Fruit fly (Drosophila melanogaster): ENCODE results near the gene CG14323.

The CG14323 gene

dm6 chr3R:17655040-17655439, 33.1 kb upstream of the CG14323 start:
- TF ChIP-seq CG6254 (GFP tag; optimal IDR thresholded peaks at IDR 0.05), result peak; percentile 58
- TF ChIP-seq ci (GFP tag; IDR thresholded peaks at IDR 0.05), result peak; percentile 89
- TF ChIP-seq ac (GFP tag; optimal IDR thresholded peaks at IDR 0.05), result peak; percentile 60
- no peak for TF ChIP-seq sna (GFP tag; IDR thresholded peaks at IDR 0.05; ENCODE audit: partially characterized antibody)
- TF ChIP-seq CG2875 (GFP tag; optimal IDR thresholded peaks at IDR 0.05), result peak; percentile 50
- TF ChIP-seq Spps (tag; optimal IDR thresholded peaks at IDR 0.05), result peak; percentile 24
- TF ChIP-seq Lhr (GFP tag; optimal IDR thresholded peaks at IDR 0.05), result peak; percentile 20
- no peak for TF ChIP-seq Tbp (GFP tag; optimal IDR thresholded peaks at IDR 0.05)
- TF ChIP-seq HLH4C (GFP tag; IDR thresholded peaks at IDR 0.05; ENCODE audit: partially characterized antibody), result no peak
- peak; percentile 21 for TF ChIP-seq CG12744 (GFP tag; optimal IDR thresholded peaks at IDR 0.05)
- TF ChIP-seq vnd (GFP tag; IDR thresholded peaks at IDR 0.05; ENCODE audit: partially characterized antibody), result no peak
- TF ChIP-seq CG11560 (tag; IDR thresholded peaks at IDR 0.05), result no peak
- peak; percentile 65 for TF ChIP-seq CG12219 (GFP tag; optimal IDR thresholded peaks at IDR 0.05)
- TF ChIP-seq CG10431 (GFP tag; optimal IDR thresholded peaks at IDR 0.05), result peak; percentile 27
- TF ChIP-seq jing (GFP tag; optimal IDR thresholded peaks at IDR 0.05), result no peak
- 0 out of 2 replicates have a peak, but pooled peaks have one; percentile 21 for TF ChIP-seq ap (GFP tag; IDR thresholded peaks at IDR 0.05)
- no peak for TF ChIP-seq wor (GFP tag; IDR thresholded peaks at IDR 0.05)
- TF ChIP-seq HmgD (GFP tag; optimal IDR thresholded peaks at IDR 0.05), result no peak
- peak; percentile 48 for TF ChIP-seq cg (GFP tag; optimal IDR thresholded peaks at IDR 0.05)
- peak; percentile 31 for TF ChIP-seq fd64A (GFP tag; optimal IDR thresholded peaks at IDR 0.05)
- 0 out of 2 replicates have a peak, but pooled peaks have one; percentile 21 for TF ChIP-seq CG5953 (GFP tag; IDR thresholded peaks at IDR 0.05)
- no peak for TF ChIP-seq dysf (GFP tag; IDR thresholded peaks at IDR 0.05)
- TF ChIP-seq pros (GFP tag; optimal IDR thresholded peaks at IDR 0.05), result no peak
- no peak for TF ChIP-seq kah (GFP tag; optimal IDR thresholded peaks at IDR 0.05)
- TF ChIP-seq ranshi (GFP tag; IDR thresholded peaks at IDR 0.05), result peak; percentile 16; the same call in 1 of the 2 replicates
- TF ChIP-seq wek (GFP tag; optimal IDR thresholded peaks at IDR 0.05), result peak; percentile 65
- TF ChIP-seq CG17568 (GFP tag; optimal IDR thresholded peaks at IDR 0.05), result peak; percentile 67
- no peak for TF ChIP-seq Sry-δ (GFP tag; optimal IDR thresholded peaks at IDR 0.05)
- no peak for TF ChIP-seq vfl (GFP tag; optimal IDR thresholded peaks at IDR 0.05)
- peak; percentile 4 for TF ChIP-seq Fer3 (tag; optimal IDR thresholded peaks at IDR 0.05)
- no peak for TF ChIP-seq CG18011 (GFP tag; optimal IDR thresholded peaks at IDR 0.05)
- TF ChIP-seq CG17385 (GFP tag; optimal IDR thresholded peaks at IDR 0.05), result peak; percentile 57
- TF ChIP-seq aop (GFP tag; IDR thresholded peaks at IDR 0.05), result no peak
- no peak for TF ChIP-seq ase (GFP tag; IDR thresholded peaks at IDR 0.05)
- TF ChIP-seq onecut (GFP tag; IDR thresholded peaks at IDR 0.05), result peak; percentile 44
- no peak for TF ChIP-seq ro (GFP tag; IDR thresholded peaks at IDR 0.05)
- TF ChIP-seq dmrt11E (tag; optimal IDR thresholded peaks at IDR 0.05), result peak; percentile 21
- peak; percentile 17 for TF ChIP-seq Mes4 (GFP tag; optimal IDR thresholded peaks at IDR 0.05)
- peak; percentile 63 for TF ChIP-seq zen (tag; optimal IDR thresholded peaks at IDR 0.05)
- peak; percentile 10 for TF ChIP-seq caup (GFP tag; optimal IDR thresholded peaks at IDR 0.05; ENCODE audit: severe bottlenecking)
- TF ChIP-seq CG10462 (GFP tag; optimal IDR thresholded peaks at IDR 0.05), result no peak
- TF ChIP-seq CG9437 (GFP tag; optimal IDR thresholded peaks at IDR 0.05), result peak; percentile 1
- no peak for TF ChIP-seq CG16815 (GFP tag; optimal IDR thresholded peaks at IDR 0.05)
- peak; percentile 10 for TF ChIP-seq CG9817 (tag; optimal IDR thresholded peaks at IDR 0.05)
- TF ChIP-seq NC2α (GFP tag; optimal IDR thresholded peaks at IDR 0.05), result no peak
- no peak for TF ChIP-seq CG17912 (GFP tag; optimal IDR thresholded peaks at IDR 0.05)
- TF ChIP-seq CG31441 (GFP tag; IDR thresholded peaks at IDR 0.05), result 0 out of 2 replicates have a peak, but pooled peaks have one; percentile 18
- peak; percentile 24; the same call in 1 of the 2 replicates for TF ChIP-seq CG14014 (GFP tag; IDR thresholded peaks at IDR 0.05)
- TF ChIP-seq so (GFP tag; IDR thresholded peaks at IDR 0.05), result no peak
- TF ChIP-seq lilli (GFP tag; optimal IDR thresholded peaks at IDR 0.05), result no peak
- TF ChIP-seq CG8765 (GFP tag; IDR thresholded peaks at IDR 0.05), result no peak

Data from whole organism, embryonic.